Worm (Caenorhabditis elegans) whole organism, mixed stage, embryonic: ENCODE measurements around the gene Y53G8AR.5.

Experiments used
- blmp-1 ChIP-seq: fragments of 150-350 bp; optimal IDR thresholded peaks from 2 replicates; lab custom pipeline; 2014; ENCODE audit warnings: missing biosample characterization, missing genetic modification characterization
- drap-1 ChIP-seq: fragments of 200-800 bp; sonication (Bioruptor generic); optimal IDR thresholded peaks from 3 replicates; lab custom pipeline; 2018; ENCODE audit warnings: mild to moderate bottlenecking, missing genetic modification characterization, missing compliant biosample characterization
- lin-13 ChIP-seq: fragments of 150-350 bp; optimal IDR thresholded peaks from 2 replicates; lab custom pipeline; 2014; ENCODE audit warnings: missing biosample characterization, missing genetic modification characterization
- lsy-2 ChIP-seq: fragments of 150-350 bp; optimal IDR thresholded peaks from 2 replicates; lab custom pipeline; 2014; ENCODE audit warnings: missing biosample characterization, missing genetic modification characterization
- mls-2 ChIP-seq: sonication (generic microtip); optimal IDR thresholded peaks from 2 replicates; lab custom pipeline; 2016; ENCODE audit warnings: mild to moderate bottlenecking, missing genetic modification characterization, moderate library complexity, missing compliant biosample characterization
- nhr-12 ChIP-seq: fragments of 150-350 bp; optimal IDR thresholded peaks from 2 replicates; lab custom pipeline; 2014; ENCODE audit warnings: missing biosample characterization, missing genetic modification characterization
- nhr-28 ChIP-seq: fragments of 150-350 bp; optimal IDR thresholded peaks from 2 replicates; lab custom pipeline; 2014; ENCODE audit warnings: missing biosample characterization, missing genetic modification characterization
- nhr-76 ChIP-seq: sonication (generic microtip); optimal IDR thresholded peaks from 2 replicates; lab custom pipeline; 2017; ENCODE audit warnings: missing biosample characterization, missing genetic modification characterization

DNA sequence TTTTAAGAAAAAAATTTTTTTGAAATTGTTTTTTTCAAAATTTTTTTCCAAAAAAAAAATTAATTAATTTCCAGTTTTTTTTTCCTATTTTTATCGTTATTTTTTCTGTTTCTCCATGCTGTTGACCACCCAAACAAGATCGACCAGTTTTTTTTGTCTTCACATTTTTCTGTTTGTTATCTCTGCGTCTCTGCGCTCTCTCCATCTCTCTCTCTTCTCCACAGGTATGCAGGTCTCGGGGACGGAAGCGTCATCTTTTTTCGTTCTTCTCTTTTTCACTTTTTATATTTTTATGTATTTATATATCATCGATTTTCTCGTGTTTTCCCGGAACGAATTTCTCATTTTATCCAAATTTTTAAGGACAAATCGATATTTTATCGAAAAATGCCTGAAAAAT, 11.7 kb downstream of the Y53G8AR.5 start:
- TF ChIP-seq nhr-12 (tag; lab: Kevin White, UChicago) (no peak), blmp-1 (tag; lab: Kevin White, UChicago) (no peak), nhr-28 (tag; lab: Kevin White, UChicago) (no peak), nhr-76 (tag; lab: Kevin White, UChicago) (no peak), lin-13 (tag; lab: Kevin White, UChicago) (no peak), drap-1 (GFP tag; lab: Kevin White, UChicago) (no peak), mls-2 (tag; lab: Kevin White, UChicago) (no peak), lsy-2 (no peak)
